Worm (Caenorhabditis elegans): ENCODE measurements around the gene alh-9.
A peak's percentile ranks its signal among the peaks of the same experiment; 100 is the strongest.

The alh-9 gene

DNA sequence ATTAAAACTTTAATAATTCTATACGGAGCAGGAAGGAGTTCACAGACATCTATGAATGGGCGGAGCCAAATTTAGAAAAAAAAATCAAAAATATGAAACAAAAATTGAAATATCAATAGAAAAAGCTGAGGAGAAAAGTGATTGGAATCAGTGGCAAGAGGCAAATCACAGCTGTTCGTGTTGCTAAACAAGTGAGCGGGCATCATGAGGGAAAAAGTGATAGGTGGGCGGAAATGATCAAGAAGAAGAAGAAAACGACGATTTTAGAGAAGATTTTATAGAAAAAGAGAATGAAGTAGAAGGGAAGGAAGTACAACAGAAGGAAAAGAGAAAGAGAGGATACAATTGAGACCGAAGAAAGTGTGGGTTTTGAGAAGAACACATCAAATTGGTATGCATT, 42.8 kb downstream of the alh-9 start:
- TF ChIP-seq med-1 (GFP tag; optimal IDR thresholded peaks at IDR 0.05; ENCODE audit: insufficient read depth) = no peak
- no peak for TF ChIP-seq tab-1 (GFP tag; IDR thresholded peaks at IDR 0.05)
- no peak for TF ChIP-seq ref-1 (GFP tag; conservative IDR thresholded peaks at IDR 0.05)
- no peak for TF ChIP-seq klf-2 (GFP tag; conservative IDR thresholded peaks at IDR 0.05)

ce11 chrIII:5900709-5901108, 44.9 kb downstream of the alh-9 start:
- no peak for TF ChIP-seq ztf-29 (GFP tag; IDR thresholded peaks at IDR 0.05)
- no peak for TF ChIP-seq med-1 (GFP tag; optimal IDR thresholded peaks at IDR 0.05; ENCODE audit: insufficient read depth)
- TF ChIP-seq cog-1 (tag; optimal IDR thresholded peaks at IDR 0.05) = no peak
- no peak for TF ChIP-seq T22C8.4 (GFP tag; IDR thresholded peaks at IDR 0.05)
- TF ChIP-seq tab-1 (GFP tag; IDR thresholded peaks at IDR 0.05) = no peak
- no peak for TF ChIP-seq ztf-23 (GFP tag; IDR thresholded peaks at IDR 0.05)
- no peak for TF ChIP-seq flt-1 (GFP tag; IDR thresholded peaks at IDR 0.05)
- TF ChIP-seq klf-2 (GFP tag; conservative IDR thresholded peaks at IDR 0.05) = no peak
- no peak for TF ChIP-seq ref-1 (GFP tag; conservative IDR thresholded peaks at IDR 0.05)

ce11 chrIII:5902558-5902957, 46.7 kb downstream of the alh-9 start:
- TF ChIP-seq ref-1 (GFP tag; conservative IDR thresholded peaks at IDR 0.05) = no peak
- no peak for TF ChIP-seq ztf-29 (GFP tag; IDR thresholded peaks at IDR 0.05)
- TF ChIP-seq cog-1 (tag; optimal IDR thresholded peaks at IDR 0.05) = no peak
- TF ChIP-seq flt-1 (GFP tag; IDR thresholded peaks at IDR 0.05) = no peak
- no peak for TF ChIP-seq tab-1 (GFP tag; IDR thresholded peaks at IDR 0.05)
- no peak for TF ChIP-seq T22C8.4 (GFP tag; IDR thresholded peaks at IDR 0.05)
- TF ChIP-seq klf-2 (GFP tag; conservative IDR thresholded peaks at IDR 0.05) = no peak
- no peak for TF ChIP-seq ztf-23 (GFP tag; IDR thresholded peaks at IDR 0.05)
- TF ChIP-seq med-1 (GFP tag; optimal IDR thresholded peaks at IDR 0.05; ENCODE audit: insufficient read depth) = no peak

DNA sequence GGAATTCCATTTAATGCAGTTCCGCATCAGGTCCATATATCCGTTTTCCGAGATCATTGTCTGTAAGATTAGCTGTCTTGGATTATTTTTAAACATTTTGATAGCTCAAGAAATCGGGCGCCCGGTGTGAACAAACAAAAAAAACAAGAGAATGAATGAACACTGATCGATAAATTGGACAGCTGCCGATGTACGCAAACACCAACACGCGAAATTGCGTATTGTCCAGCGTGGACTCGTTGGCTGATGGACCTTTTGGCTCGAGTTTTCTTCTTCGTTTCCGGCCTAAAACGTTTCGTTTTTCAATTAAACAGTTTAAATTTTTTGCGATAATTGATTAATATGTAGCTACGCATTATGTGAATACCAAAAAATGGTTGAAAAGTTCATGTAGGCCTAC, 50.2 kb downstream of the alh-9 start, which contains the start of gene dpff-1:
Gene dpff-1 (minus strand): TSS at position 288 of the 400 bp plus-strand sequence.
- TF ChIP-seq flt-1 (GFP tag; IDR thresholded peaks at IDR 0.05) (no peak), T22C8.4 (GFP tag; IDR thresholded peaks at IDR 0.05) (peak; percentile 80), tab-1 (GFP tag; IDR thresholded peaks at IDR 0.05) (no peak), cog-1 (tag; optimal IDR thresholded peaks at IDR 0.05) (no peak)

DNA sequence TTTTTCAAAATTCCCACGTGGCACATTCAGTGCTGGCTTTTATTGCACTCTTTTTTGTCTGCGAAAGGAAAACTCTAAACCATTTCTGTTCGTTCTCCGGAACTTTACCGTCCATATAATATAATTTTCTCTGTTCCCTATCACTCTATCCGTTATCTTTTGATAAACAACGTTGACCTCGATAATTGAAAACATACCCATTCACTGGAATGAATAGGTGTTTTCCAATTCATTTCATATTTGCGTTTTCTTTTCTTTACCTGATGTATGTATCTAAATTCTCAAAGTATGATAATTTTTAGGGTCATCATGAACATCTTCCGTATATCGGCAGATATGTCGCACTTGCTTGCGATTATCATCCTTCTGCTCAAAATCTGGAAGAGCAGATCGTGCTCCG, 50.9 kb downstream of the alh-9 start, which contains the start of gene erd-2.2:
Gene erd-2.2 (plus strand): TSS at position 301 of the 400 bp plus-strand sequence.
- TF ChIP-seq klf-2 (GFP tag; conservative IDR thresholded peaks at IDR 0.05) = no peak
- TF ChIP-seq ztf-29 (GFP tag; IDR thresholded peaks at IDR 0.05) = no peak
- TF ChIP-seq ztf-23 (GFP tag; IDR thresholded peaks at IDR 0.05) = no peak
- TF ChIP-seq tab-1 (GFP tag; IDR thresholded peaks at IDR 0.05) = no peak
- TF ChIP-seq cog-1 (tag; optimal IDR thresholded peaks at IDR 0.05) = no peak
- TF ChIP-seq flt-1 (GFP tag; IDR thresholded peaks at IDR 0.05) = no peak
- no peak for TF ChIP-seq med-1 (GFP tag; optimal IDR thresholded peaks at IDR 0.05; ENCODE audit: insufficient read depth)
- no peak for TF ChIP-seq T22C8.4 (GFP tag; IDR thresholded peaks at IDR 0.05)
- no peak for TF ChIP-seq ref-1 (GFP tag; conservative IDR thresholded peaks at IDR 0.05)

ce11 chrIII:5908408-5908807, 52.6 kb downstream of the alh-9 start, which contains the start of gene C28H8.3:
TSS of gene C28H8.3 (plus strand) at chrIII:5908700.
- TF ChIP-seq ref-1 (GFP tag; conservative IDR thresholded peaks at IDR 0.05) = no peak
- no peak for TF ChIP-seq cog-1 (tag; optimal IDR thresholded peaks at IDR 0.05)
- no peak for TF ChIP-seq klf-2 (GFP tag; conservative IDR thresholded peaks at IDR 0.05)
- TF ChIP-seq T22C8.4 (GFP tag; IDR thresholded peaks at IDR 0.05) = no peak
- no peak for TF ChIP-seq tab-1 (GFP tag; IDR thresholded peaks at IDR 0.05)
- no peak for TF ChIP-seq ztf-29 (GFP tag; IDR thresholded peaks at IDR 0.05)
- no peak for TF ChIP-seq flt-1 (GFP tag; IDR thresholded peaks at IDR 0.05)
- no peak for TF ChIP-seq med-1 (GFP tag; optimal IDR thresholded peaks at IDR 0.05; ENCODE audit: insufficient read depth)
- no peak for TF ChIP-seq ztf-23 (GFP tag; IDR thresholded peaks at IDR 0.05)
